Worm (Caenorhabditis elegans) whole organism, L4 larva: ENCODE results near the gene C07D8.6.
A peak's percentile ranks its signal among the peaks of the same experiment; 100 is the strongest.

Experiments used
- F37D6.2 ChIP-seq: sonication (generic microtip); optimal IDR thresholded peaks from 2 replicates; lab custom pipeline; 2016; ENCODE audit warnings: mild to moderate bottlenecking, missing genetic modification characterization, missing compliant biosample characterization
- T20F7.1 ChIP-seq: fragments of 200-800 bp; sonication (Bioruptor generic); optimal IDR thresholded peaks from 2 replicates; lab custom pipeline; 2018; ENCODE audit warnings: mild to moderate bottlenecking, missing genetic modification characterization, missing compliant biosample characterization
- Y105C5A.15 ChIP-seq: fragments of 200-800 bp; sonication (Bioruptor generic); IDR thresholded peaks from 2 replicates; pipeline ENCODE4 v1.3.6; 2022; ENCODE audit warnings: missing genetic modification characterization, missing compliant biosample characterization
- aha-1 ChIP-seq: fragments of 150-350 bp; peaks from one replicate; lab custom pipeline; 2014; ENCODE audit warnings: missing biosample characterization, missing genetic modification characterization
- attf-4 ChIP-seq: sonication (generic microtip); optimal IDR thresholded peaks from 3 replicates; lab custom pipeline; 2017; ENCODE audit warnings: missing biosample characterization, missing genetic modification characterization
- ceh-20 ChIP-seq: fragments of 200-800 bp; sonication (Bioruptor generic); IDR thresholded peaks from 2 replicates; pipeline ENCODE4 v1.3.6; 2022; ENCODE audit warnings: missing genetic modification reagents, missing genetic modification characterization, missing compliant biosample characterization
- ceh-28 ChIP-seq: fragments of 150-350 bp; optimal IDR thresholded peaks from 2 replicates; lab custom pipeline; 2014; ENCODE audit warnings: missing biosample characterization, missing genetic modification reagents, missing genetic modification characterization
- ceh-32 ChIP-seq: sonication (generic microtip); optimal IDR thresholded peaks from 2 replicates; lab custom pipeline; 2016; ENCODE audit warnings: mild to moderate bottlenecking, missing genetic modification characterization, missing compliant biosample characterization; ENCODE audit not compliant: poor library complexity
- ceh-44 ChIP-seq: fragments of 200-800 bp; sonication (Bioruptor generic); IDR thresholded peaks from 2 replicates; pipeline ENCODE4 v1.3.6; 2022; ENCODE audit warnings: missing genetic modification reagents, missing genetic modification characterization, missing compliant biosample characterization
- cey-2 ChIP-seq: sonication (generic microtip); optimal IDR thresholded peaks from 3 replicates; lab custom pipeline; 2017; ENCODE audit warnings: missing genetic modification characterization, mild to moderate bottlenecking, missing compliant biosample characterization, antibody characterized with exemption, borderline replicate concordance; ENCODE audit not compliant: insufficient read depth
- daf-16 ChIP-seq, 3 experiments: sonication (generic microtip); optimal IDR thresholded peaks; 2 replicates each; lab custom pipeline; 2016 to 2017; ENCODE audit warnings: missing genetic modification characterization in 3 of 3, missing genetic modification reagents in 3 of 3, mild to moderate bottlenecking in 2 of 3, missing compliant biosample characterization in 2 of 3, missing biosample characterization in 1 of 3, moderate library complexity in 1 of 3
- dmd-6 ChIP-seq: fragments of 200-800 bp; sonication (Bioruptor generic); IDR thresholded peaks from 2 replicates; pipeline ENCODE4 v1.3.6; 2022; ENCODE audit warnings: missing genetic modification reagents, missing genetic modification characterization, missing compliant biosample characterization
- dve-1 ChIP-seq: sonication (generic microtip); optimal IDR thresholded peaks from 2 replicates; lab custom pipeline; 2017; ENCODE audit warnings: antibody characterized with exemption, mild to moderate bottlenecking, missing genetic modification characterization, missing compliant biosample characterization; ENCODE audit not compliant: insufficient read depth
- fkh-10 ChIP-seq: fragments of 150-350 bp; optimal IDR thresholded peaks from 2 replicates; lab custom pipeline; 2014; ENCODE audit warnings: missing biosample characterization, missing genetic modification reagents, missing genetic modification characterization
- hif-1 ChIP-seq, 2 experiments: sonication (generic microtip); optimal IDR thresholded peaks; 2 replicates each; lab custom pipeline; 2016 to 2017; ENCODE audit warnings: missing compliant biosample characterization in 2 of 2, missing genetic modification characterization in 2 of 2, missing genetic modification reagents in 2 of 2, missing genotype in 2 of 2, mild to moderate bottlenecking in 1 of 2
- hmg-1.1 ChIP-seq: fragments of 200-800 bp; sonication (Bioruptor generic); IDR thresholded peaks from 2 replicates; pipeline ENCODE4 v1.3.6; 2022; ENCODE audit warnings: missing genetic modification reagents, missing genetic modification characterization, missing compliant biosample characterization
- jun-1 ChIP-seq: fragments of 150-350 bp; optimal IDR thresholded peaks from 2 replicates; lab custom pipeline; 2014; ENCODE audit warnings: missing biosample characterization, missing genetic modification reagents, missing genetic modification characterization
- lin-29 ChIP-seq: fragments of 200-800 bp; sonication (Bioruptor generic); IDR thresholded peaks from 2 replicates; pipeline ENCODE4 v1.3.6; 2022; ENCODE audit warnings: missing genetic modification reagents, missing genetic modification characterization, missing compliant biosample characterization
- madf-9 ChIP-seq: fragments of 200-800 bp; sonication (Bioruptor generic); conservative IDR thresholded peaks from 2 replicates; pipeline ENCODE4 v1.3.6; 2022; ENCODE audit warnings: missing genetic modification reagents, missing genetic modification characterization, missing compliant biosample characterization
- mdt-29 ChIP-seq: fragments of 200-800 bp; sonication (Bioruptor generic); IDR thresholded peaks from 2 replicates; pipeline ENCODE4 v1.3.6; 2022; ENCODE audit warnings: missing genetic modification reagents, missing genetic modification characterization, missing compliant biosample characterization
- mep-1 ChIP-seq: fragments of 150-350 bp; sonication (generic microtip); optimal IDR thresholded peaks from 3 replicates; lab custom pipeline; 2014; ENCODE audit warnings: missing biosample characterization, missing genetic modification characterization
- nhr-10 ChIP-seq: fragments of 150-350 bp; optimal IDR thresholded peaks from 2 replicates; lab custom pipeline; 2014; ENCODE audit warnings: missing biosample characterization, missing genetic modification characterization
- nhr-102 ChIP-seq: sonication (generic microtip); optimal IDR thresholded peaks from 2 replicates; lab custom pipeline; 2016; ENCODE audit warnings: mild to moderate bottlenecking, missing genetic modification characterization, moderate library complexity, missing compliant biosample characterization
- nhr-25 ChIP-seq: sonication (generic microtip); optimal IDR thresholded peaks from 2 replicates; lab custom pipeline; 2017; ENCODE audit warnings: missing genetic modification characterization, mild to moderate bottlenecking, missing compliant biosample characterization, antibody characterized with exemption, moderate library complexity, borderline replicate concordance; ENCODE audit not compliant: insufficient read depth
- nhr-6 ChIP-seq: fragments of 150-350 bp; optimal IDR thresholded peaks from 2 replicates; lab custom pipeline; 2014; ENCODE audit warnings: missing biosample characterization, missing genetic modification characterization
- pha-4 ChIP-seq, 2 experiments: fragments of 150-350 bp in 1 of 2; fragments of 200-800 bp in 1 of 2; sonication (Bioruptor generic) in 1 of 2; IDR thresholded peaks in 1 of 2; optimal IDR thresholded peaks in 1 of 2; 2 replicates each; pipeline versions ENCODE4 v1.3.6 to Lab custom; 2014 to 2022; ENCODE audit warnings: missing genetic modification characterization in 2 of 2, missing genetic modification reagents in 2 of 2, missing biosample characterization in 1 of 2, missing compliant biosample characterization in 1 of 2
- saeg-2 ChIP-seq: fragments of 200-800 bp; sonication (Bioruptor generic); IDR thresholded peaks from 2 replicates; pipeline ENCODE4 v1.3.6; 2022; ENCODE audit warnings: missing genetic modification reagents, missing genetic modification characterization, missing compliant biosample characterization
- sdz-12 ChIP-seq: fragments of 200-800 bp; sonication (Bioruptor generic); optimal IDR thresholded peaks from 2 replicates; lab custom pipeline; 2018; ENCODE audit warnings: mild to moderate bottlenecking, missing genetic modification characterization, missing compliant biosample characterization
- set-16 ChIP-seq: fragments of 200-800 bp; sonication (Bioruptor generic); IDR thresholded peaks from 2 replicates; pipeline ENCODE4 v1.3.6; 2022; ENCODE audit warnings: missing genetic modification reagents, missing genetic modification characterization, missing compliant biosample characterization
- snpc-1.2 ChIP-seq: fragments of 200-800 bp; sonication (Bioruptor generic); IDR thresholded peaks from 2 replicates; pipeline ENCODE4 v1.3.6; 2022; ENCODE audit warnings: missing genetic modification reagents, missing genetic modification characterization, missing compliant biosample characterization
- spr-1 ChIP-seq: sonication (generic microtip); optimal IDR thresholded peaks from 2 replicates; lab custom pipeline; 2016; ENCODE audit warnings: mild to moderate bottlenecking, missing genetic modification characterization, missing compliant biosample characterization
- tra-1 ChIP-seq: fragments of 200-800 bp; sonication (Bioruptor generic); IDR thresholded peaks from 2 replicates; pipeline ENCODE4 v1.3.6; 2022; ENCODE audit warnings: missing genetic modification reagents, missing genetic modification characterization, missing compliant biosample characterization
- unc-130 ChIP-seq: sonication (generic microtip); optimal IDR thresholded peaks from 2 replicates; lab custom pipeline; 2016; ENCODE audit warnings: missing genetic modification reagents, missing genetic modification characterization, missing compliant biosample characterization
- unc-62 ChIP-seq, 3 experiments: fragments of 150-350 bp in 1 of 3; sonication (generic microtip); optimal IDR thresholded peaks in 2 of 3; peaks in 1 of 3; 1 replicate in 1 of 3; 2 replicates in 2 of 3; lab custom pipeline; 2014 to 2017; ENCODE audit warnings: missing biosample characterization in 3 of 3, missing genetic modification characterization in 3 of 3, missing genetic modification reagents in 3 of 3, missing genotype in 1 of 3
- vab-7 ChIP-seq: fragments of 200-800 bp; sonication (Bioruptor generic); IDR thresholded peaks from 2 replicates; pipeline ENCODE4 v1.3.6; 2022; ENCODE audit warnings: missing genetic modification reagents, missing genetic modification characterization, missing compliant biosample characterization
- zfp-2 ChIP-seq: sonication (generic microtip); optimal IDR thresholded peaks from 2 replicates; lab custom pipeline; 2016; ENCODE audit warnings: mild to moderate bottlenecking, missing genetic modification characterization, missing compliant biosample characterization
- zip-11 ChIP-seq: fragments of 200-800 bp; sonication (Bioruptor generic); IDR thresholded peaks from 2 replicates; pipeline ENCODE4 v1.3.6; 2022; ENCODE audit warnings: missing genetic modification characterization, missing compliant biosample characterization
- ztf-7 ChIP-seq: fragments of 150-350 bp; optimal IDR thresholded peaks from 2 replicates; lab custom pipeline; 2014; ENCODE audit warnings: missing biosample characterization, missing genetic modification characterization

C07D8.6 gene

DNA sequence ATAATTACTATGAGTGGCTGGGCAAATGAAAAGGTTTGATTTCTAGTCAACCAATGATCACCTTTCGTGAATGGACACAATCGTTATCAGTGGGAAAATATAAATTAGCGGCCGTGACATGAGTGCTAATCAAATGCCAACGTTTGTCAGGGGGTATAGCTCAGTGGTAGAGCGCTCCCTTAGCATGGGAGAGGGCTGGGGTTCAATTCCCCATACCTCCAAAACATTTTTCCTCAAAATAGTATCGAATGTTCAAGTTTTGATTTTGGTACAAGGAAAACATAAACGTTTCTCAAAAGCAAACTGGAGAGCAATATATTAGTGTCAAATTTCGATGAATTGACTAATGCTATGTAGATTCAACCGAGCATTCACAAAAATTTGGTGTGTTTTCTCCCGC, 17.7 kb upstream of the C07D8.6 start (continued):
- TF ChIP-seq spr-1 (tag; lab: Kevin White, UChicago), result peak; percentile 42
- peak; percentile 59 for TF ChIP-seq vab-7 (GFP tag; lab: Robert Waterston, UW)
- 0 out of 2 replicates have a peak, but pooled peaks have one; percentile 51 for TF ChIP-seq tra-1 (GFP tag; lab: Robert Waterston, UW)
- TF ChIP-seq madf-9 (GFP tag; lab: Robert Waterston, UW), result peak; percentile 47; the same call in 1 of the 2 replicates
- no peak for TF ChIP-seq jun-1 (tag; lab: Kevin White, UChicago)
- 0 out of 2 replicates have a peak, but pooled peaks have one; percentile 63 for TF ChIP-seq zip-11 (GFP tag; lab: Robert Waterston, UW)
- no peak for TF ChIP-seq aha-1 (tag; lab: Kevin White, UChicago)
- TF ChIP-seq nhr-6 (tag; lab: Kevin White, UChicago), result peak; percentile 46
- peak; percentile 48 for TF ChIP-seq dve-1 (tag; lab: Kevin White, UChicago)
- 0 out of 2 replicates have a peak, but pooled peaks have one; percentile 35 for TF ChIP-seq ceh-44 (GFP tag; lab: Robert Waterston, UW)
- TF ChIP-seq dmd-6, result peak; percentile 68
- no peak for TF ChIP-seq mdt-29
- 0 out of 2 replicates have a peak, but pooled peaks have one; percentile 27 for TF ChIP-seq saeg-2 (GFP tag; lab: Robert Waterston, UW)
- no peak for TF ChIP-seq zfp-2 (tag; lab: Kevin White, UChicago)
- TF ChIP-seq hif-1 (tag; optimal IDR thresholded peaks at IDR 0.05; lab: Kevin White, UChicago), result peak in 1 of 2 experiments; percentile 13
- no peak for TF ChIP-seq nhr-25 (tag; lab: Kevin White, UChicago)

DNA sequence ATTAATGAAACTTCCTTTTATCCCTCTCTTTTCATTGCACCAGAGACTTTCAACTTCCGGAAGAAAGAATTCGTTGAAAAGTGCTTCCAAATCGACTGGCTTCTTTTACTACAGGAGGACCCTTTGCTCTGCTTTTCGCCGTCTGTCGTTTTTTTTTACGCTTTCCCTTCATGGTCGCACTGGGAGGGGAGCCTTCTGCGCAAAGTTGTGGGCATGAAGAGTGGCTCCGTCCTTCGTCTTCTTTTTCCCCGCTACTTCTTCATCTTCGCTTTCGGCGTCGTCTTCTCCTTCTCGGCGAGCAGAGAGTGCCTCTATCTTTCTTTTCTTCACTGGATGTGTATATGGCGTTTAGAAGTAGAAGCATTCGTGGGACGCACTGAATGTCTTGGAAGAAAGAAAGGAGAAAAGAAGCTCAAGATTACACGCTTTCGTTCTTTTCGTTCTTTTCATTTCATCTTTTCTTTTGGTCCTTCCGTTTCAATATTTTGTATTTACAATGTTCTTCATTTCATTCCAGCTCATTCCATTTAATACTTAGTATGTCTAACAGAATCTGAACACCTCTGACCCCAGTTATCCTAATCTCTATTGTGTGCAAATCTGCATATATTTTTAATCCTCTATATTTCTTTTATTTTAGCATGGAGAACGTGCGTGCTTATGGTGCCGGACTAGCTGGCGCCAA, 14.2 kb upstream of the C07D8.6 start, which contains the start of gene sng-1:
sng-1 (plus strand) TSS at position 635 of the 685 bp plus-strand sequence.
- no peak for TF ChIP-seq ceh-20 (GFP tag; lab: Robert Waterston, UW)
- no peak for TF ChIP-seq nhr-102 (tag; lab: Kevin White, UChicago)
- no peak for TF ChIP-seq F37D6.2 (tag; lab: Kevin White, UChicago)
- peak; percentile 89 for TF ChIP-seq aha-1 (tag; lab: Kevin White, UChicago)
- no peak for TF ChIP-seq ceh-32 (tag; lab: Kevin White, UChicago)
- TF ChIP-seq set-16 (GFP tag; lab: Robert Waterston, UW), result peak; percentile 38; the same call in 1 of the 2 replicates
- no peak for TF ChIP-seq Y105C5A.15 (GFP tag; lab: Robert Waterston, UW)
- TF ChIP-seq cey-2 (tag; lab: Kevin White, UChicago), result no peak
- no peak for TF ChIP-seq nhr-10 (tag; lab: Kevin White, UChicago)
- peak; percentile 40; the same call in 1 of the 2 replicates for TF ChIP-seq hmg-1.1 (GFP tag; lab: Robert Waterston, UW)
- TF ChIP-seq mep-1, result peak; percentile 37
- no peak for TF ChIP-seq attf-4
- no peak for TF ChIP-seq dve-1 (tag; lab: Kevin White, UChicago)
- peak in 1 of 2 experiments; percentile 85 for TF ChIP-seq unc-62 (GFP tag; optimal IDR thresholded peaks at IDR 0.05 in 1 of 2; lab: Kevin White, UChicago)
- no peak for TF ChIP-seq unc-62 (tag; optimal IDR thresholded peaks at IDR 0.05; lab: Kevin White, UChicago)
- no peak for TF ChIP-seq lin-29 (GFP tag; lab: Robert Waterston, UW)
- TF ChIP-seq ceh-28 (tag; lab: Kevin White, UChicago), result no peak
- TF ChIP-seq fkh-10 (GFP tag; lab: Kevin White, UChicago), result peak; percentile 3
- no peak for TF ChIP-seq unc-130 (GFP tag; lab: Kevin White, UChicago)
- TF ChIP-seq, all 104 proteins: peak for 6

DNA sequence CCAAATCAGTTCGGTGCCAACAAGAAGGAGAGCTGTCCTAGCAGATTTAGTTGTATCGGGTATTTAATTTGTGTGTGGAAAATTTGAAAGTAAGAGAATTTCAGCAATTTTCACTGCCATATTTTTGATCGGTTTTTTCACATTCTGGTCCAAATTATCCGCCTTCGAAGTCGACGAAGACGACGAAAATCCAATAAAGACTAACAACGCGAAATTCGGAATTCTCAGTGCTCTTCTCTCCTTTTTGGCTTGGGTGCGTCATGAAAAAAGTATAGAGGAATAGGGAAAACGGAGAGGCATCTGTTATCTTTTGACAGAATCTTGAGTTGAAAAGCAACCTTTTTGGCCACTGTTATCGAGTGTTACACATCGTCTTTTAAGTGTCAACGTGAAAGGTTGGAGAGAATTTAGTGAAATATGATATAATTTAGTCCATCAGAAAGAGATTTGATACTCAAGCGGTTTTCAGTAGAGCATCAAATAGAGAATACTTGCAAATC, 13.2 kb upstream of the C07D8.6 start:
- peak in 1 of 2 experiments; percentile 10 for TF ChIP-seq unc-62 (GFP tag; optimal IDR thresholded peaks at IDR 0.05 in 1 of 2; lab: Kevin White, UChicago)
- no peak for TF ChIP-seq unc-62 (tag; optimal IDR thresholded peaks at IDR 0.05; lab: Kevin White, UChicago)
- TF ChIP-seq saeg-2 (GFP tag; lab: Robert Waterston, UW), result no peak
- TF ChIP-seq daf-16 (GFP tag; optimal IDR thresholded peaks at IDR 0.05; lab: Kevin White, UChicago), result no peak
- no peak for TF ChIP-seq daf-16 (tag; optimal IDR thresholded peaks at IDR 0.05; lab: Kevin White, UChicago)
- no peak for TF ChIP-seq snpc-1.2 (GFP tag; lab: Robert Waterston, UW)
- no peak for TF ChIP-seq sdz-12
- TF ChIP-seq T20F7.1 (GFP tag; lab: Kevin White, UChicago), result no peak
- TF ChIP-seq dmd-6, result 0 out of 2 replicates have a peak, but pooled peaks have one; percentile 7
- TF ChIP-seq ztf-7 (tag; lab: Kevin White, UChicago), result no peak
- TF ChIP-seq unc-130 (GFP tag; lab: Kevin White, UChicago), result no peak
- TF ChIP-seq pha-4 (GFP tag; IDR thresholded peaks at IDR 0.05; lab: Robert Waterston, UW), result no peak
- TF ChIP-seq pha-4 (tag; optimal IDR thresholded peaks at IDR 0.05; lab: Kevin White, UChicago), result no peak
